Fruit fly (Drosophila melanogaster): Measurements from ENCODE around the gene CG15599.

DNA sequence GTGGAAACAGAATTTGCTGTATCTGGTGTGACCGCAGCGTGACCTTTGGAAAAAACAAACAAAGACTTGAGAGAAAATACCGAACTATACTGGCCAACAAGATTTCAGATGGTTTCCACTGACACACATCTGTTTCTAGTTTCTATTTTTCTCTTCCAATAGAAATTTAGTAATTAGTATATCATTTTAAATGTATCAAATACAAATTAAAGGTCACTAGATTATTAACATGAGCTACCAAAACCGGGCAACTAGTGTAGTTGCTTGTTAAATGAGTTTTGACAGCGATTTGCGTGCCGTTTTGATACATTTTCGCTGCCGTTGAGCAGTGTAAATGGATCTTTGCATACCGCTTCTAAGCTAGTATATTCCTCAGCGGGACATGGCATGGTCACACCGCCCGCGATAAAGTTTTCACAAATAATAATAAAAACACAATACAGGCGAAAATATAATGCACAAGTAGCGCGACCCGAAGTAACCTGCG, 15.1 kb upstream of the CG15599 start, which contains the start of the genes Pis and Hap40:
- TF ChIP-seq Stat92E (GFP tag; optimal IDR thresholded peaks at IDR 0.05) (no peak), Dek (tag; optimal IDR thresholded peaks at IDR 0.05) (peak; percentile 70), CG12942 (GFP tag; optimal IDR thresholded peaks at IDR 0.05) (peak; percentile 55), Dp (GFP tag; optimal IDR thresholded peaks at IDR 0.05) (no peak), salm (tag; optimal IDR thresholded peaks at IDR 0.05) (peak; percentile 27), CG8478 (optimal IDR thresholded peaks at IDR 0.05) (no peak), psq (GFP tag; optimal IDR thresholded peaks at IDR 0.05) (peak; percentile 25)

Measured in whole organism, embryonic.